Worm (Caenorhabditis elegans): ENCODE data around the gene gln-2.

gln-2 gene

ce11 chrIII:9910608-9911479, 33.8 kb downstream of the gln-2 start, which contains the start of the genes cyld-1 and F40F12.9:
Gene cyld-1, minus strand, starts transcription at chrIII:9910658.
Gene F40F12.9, plus strand, starts transcription at chrIII:9911328.
- no peak for TF ChIP-seq unc-62 (GFP tag; optimal IDR thresholded peaks at IDR 0.05)

- no peak for TF ChIP-seq unc-62 (GFP tag; optimal IDR thresholded peaks at IDR 0.05)
Measured at ce11 chrIII:9908769-9909168, 35.9 kb downstream of the gln-2 start.

- TF ChIP-seq unc-62 (GFP tag; optimal IDR thresholded peaks at IDR 0.05): no peak
Measured at ce11 chrIII:9907574-9907973, 37.0 kb downstream of the gln-2 start.

- TF ChIP-seq unc-62 (GFP tag; optimal IDR thresholded peaks at IDR 0.05): no peak
Measured at ce11 chrIII:9905307-9905706, 39.3 kb downstream of the gln-2 start.

- TF ChIP-seq unc-62 (GFP tag; optimal IDR thresholded peaks at IDR 0.05): no peak
Measured at ce11 chrIII:9903694-9904292, 40.8 kb downstream of the gln-2 start.

ce11 chrIII:9899720-9900119, 44.9 kb downstream of the gln-2 start:
- TF ChIP-seq unc-62 (GFP tag; optimal IDR thresholded peaks at IDR 0.05): no peak

Measured in whole organism, dauer.